Fruit fly (Drosophila melanogaster): ENCODE measurements around the gene emb.

dm6 chr2L:8432130-8432529, 28.8 kb downstream of the emb start:
- TF ChIP-seq rgr (GFP tag; optimal IDR thresholded peaks at IDR 0.05) (no peak), Abd-B (GFP tag; optimal IDR thresholded peaks at IDR 0.05) (no peak)
